Fruit fly (Drosophila melanogaster) whole organism, prepupa: Measurements from ENCODE around the gene dac.
A peak's percentile ranks its signal among the peaks of the same experiment; 100 is the strongest.

Source experiments
- CG10631 ChIP-seq: fragments of 200-800 bp; sonication (Bioruptor generic); optimal IDR thresholded peaks from 2 replicates; lab custom pipeline; 2016; ENCODE audit warnings: missing biosample characterization, missing genetic modification characterization
- CG10669 ChIP-seq: fragments of 200-800 bp; sonication (Bioruptor generic); optimal IDR thresholded peaks from 3 replicates; lab custom pipeline; 2018; ENCODE audit warnings: missing biosample characterization, mild to moderate bottlenecking, missing genetic modification characterization, moderate library complexity
- CG11294 ChIP-seq: fragments of 200-800 bp; sonication (Bioruptor generic); IDR thresholded peaks from 2 replicates; pipeline ENCODE4 v1.3.6; 2022; ENCODE audit warnings: missing biosample characterization, missing genetic modification characterization
- CG11762 ChIP-seq: fragments of 200-800 bp; sonication (Bioruptor generic); optimal IDR thresholded peaks from 3 replicates; lab custom pipeline; 2016; ENCODE audit warnings: missing biosample characterization, missing genetic modification characterization; ENCODE audit not compliant: insufficient read depth
- CG15336 ChIP-seq: fragments of 200-800 bp; sonication (Bioruptor generic); IDR thresholded peaks from 2 replicates; pipeline ENCODE4 v1.3.6; 2022; ENCODE audit warnings: missing biosample characterization, missing genetic modification characterization
- CG1621 ChIP-seq: fragments of 200-800 bp; sonication (Bioruptor generic); optimal IDR thresholded peaks from 3 replicates; lab custom pipeline; 2018; ENCODE audit warnings: missing biosample characterization, mild to moderate bottlenecking, missing genetic modification characterization
- CG16779 ChIP-seq: fragments of 200-800 bp; sonication (Bioruptor generic); optimal IDR thresholded peaks from 3 replicates; lab custom pipeline; 2017; ENCODE audit warnings: missing biosample characterization, mild to moderate bottlenecking, missing genetic modification characterization
- CG3032 ChIP-seq: fragments of 200-800 bp; optimal IDR thresholded peaks from 2 replicates; lab custom pipeline; 2019; ENCODE audit warnings: missing biosample characterization, mild to moderate bottlenecking, missing genetic modification characterization, moderate library complexity
- CG32006 ChIP-seq: fragments of 200-800 bp; sonication (Bioruptor generic); optimal IDR thresholded peaks from 3 replicates; lab custom pipeline; 2017; ENCODE audit warnings: missing biosample characterization, mild to moderate bottlenecking, missing genetic modification characterization
- CG34406 ChIP-seq: fragments of 200-800 bp; sonication (Bioruptor generic); optimal IDR thresholded peaks from 3 replicates; lab custom pipeline; 2016; ENCODE audit warnings: missing biosample characterization, missing genetic modification characterization
- CG3919 ChIP-seq: fragments of 200-800 bp; sonication (Bioruptor generic); optimal IDR thresholded peaks from 3 replicates; lab custom pipeline; 2016; ENCODE audit warnings: missing biosample characterization, missing genetic modification characterization
- CG4318 ChIP-seq: fragments of 200-800 bp; sonication (Bioruptor generic); optimal IDR thresholded peaks from 3 replicates; lab custom pipeline; 2017; ENCODE audit warnings: missing biosample characterization, mild to moderate bottlenecking, missing genetic modification characterization
- CG6163 ChIP-seq: fragments of 200-800 bp; sonication (Bioruptor generic); IDR thresholded peaks from 3 replicates; pipeline ENCODE4 v1.3.6; 2022; ENCODE audit warnings: missing biosample characterization, missing genetic modification characterization
- CG6276 ChIP-seq: fragments of 200-800 bp; sonication (Bioruptor generic); optimal IDR thresholded peaks from 2 replicates; lab custom pipeline; 2017; ENCODE audit warnings: missing biosample characterization, mild to moderate bottlenecking, missing genetic modification characterization
- CG6792 ChIP-seq: fragments of 200-800 bp; sonication (Bioruptor generic); optimal IDR thresholded peaks from 3 replicates; lab custom pipeline; 2016; ENCODE audit warnings: missing biosample characterization, missing genetic modification characterization
- CG6854 ChIP-seq: fragments of 200-800 bp; sonication (Bioruptor generic); optimal IDR thresholded peaks from 2 replicates; lab custom pipeline; 2017; ENCODE audit warnings: missing biosample characterization, mild to moderate bottlenecking, missing genetic modification characterization
- CG8119 ChIP-seq: fragments of 200-800 bp; sonication (Bioruptor generic); IDR thresholded peaks from 3 replicates; pipeline ENCODE4 v1.3.6; 2022; ENCODE audit warnings: missing biosample characterization, missing genetic modification characterization
- CG8319 ChIP-seq: fragments of 200-800 bp; sonication (Bioruptor generic); optimal IDR thresholded peaks from 3 replicates; lab custom pipeline; 2016; ENCODE audit warnings: missing biosample characterization, missing genetic modification characterization
- CG8632 ChIP-seq: fragments of 200-800 bp; sonication (Bioruptor generic); optimal IDR thresholded peaks from 3 replicates; lab custom pipeline; 2016; ENCODE audit warnings: missing biosample characterization, missing genetic modification characterization
- CG9139 ChIP-seq: fragments of 200-800 bp; sonication (Bioruptor generic); optimal IDR thresholded peaks from 3 replicates; lab custom pipeline; 2017; ENCODE audit warnings: missing biosample characterization, mild to moderate bottlenecking, missing genetic modification characterization
- Eip75B ChIP-seq: fragments of 200-800 bp; sonication (Bioruptor generic); optimal IDR thresholded peaks from 3 replicates; lab custom pipeline; 2016; ENCODE audit warnings: missing biosample characterization, missing genetic modification characterization
- Eip78C ChIP-seq: fragments of 200-800 bp; sonication (Bioruptor generic); peaks from one replicate; lab custom pipeline; 2016; ENCODE audit warnings: missing biosample characterization, missing genetic modification characterization
- Ets21C ChIP-seq: fragments of 200-800 bp; sonication (Bioruptor generic); optimal IDR thresholded peaks from 3 replicates; lab custom pipeline; 2016; ENCODE audit warnings: missing biosample characterization, missing genetic modification characterization
- Ets96B ChIP-seq: fragments of 200-800 bp; optimal IDR thresholded peaks from 2 replicates; lab custom pipeline; 2019; ENCODE audit warnings: missing biosample characterization, mild to moderate bottlenecking, missing genetic modification characterization, moderate library complexity
- Hr39 ChIP-seq: fragments of 200-800 bp; sonication (Bioruptor generic); optimal IDR thresholded peaks from 2 replicates; lab custom pipeline; 2016; ENCODE audit warnings: missing biosample characterization, missing genetic modification characterization
- Hr4 ChIP-seq: fragments of 200-800 bp; sonication (Bioruptor generic); optimal IDR thresholded peaks from 3 replicates; lab custom pipeline; 2016; ENCODE audit warnings: missing biosample characterization, missing genetic modification characterization
- Met ChIP-seq: fragments of 200-800 bp; sonication (Bioruptor generic); optimal IDR thresholded peaks from 3 replicates; lab custom pipeline; 2016; ENCODE audit warnings: missing biosample characterization, missing genetic modification characterization
- OdsH ChIP-seq: fragments of 200-800 bp; sonication (Bioruptor generic); optimal IDR thresholded peaks from 3 replicates; lab custom pipeline; 2016; ENCODE audit warnings: missing biosample characterization, missing genetic modification characterization
- Smox ChIP-seq: fragments of 200-800 bp; sonication (Bioruptor generic); optimal IDR thresholded peaks from 3 replicates; lab custom pipeline; 2016; ENCODE audit warnings: missing biosample characterization, missing genetic modification characterization
- Sox102F ChIP-seq: fragments of 200-800 bp; sonication (Bioruptor generic); optimal IDR thresholded peaks from 2 replicates; lab custom pipeline; 2016; ENCODE audit warnings: missing biosample characterization, mild to moderate bottlenecking, missing genetic modification characterization
- Sox14 ChIP-seq: fragments of 200-800 bp; sonication (Bioruptor generic); optimal IDR thresholded peaks from 3 replicates; lab custom pipeline; 2016; ENCODE audit warnings: missing biosample characterization, missing genetic modification characterization
- Sox15 ChIP-seq: fragments of 200-800 bp; sonication (Bioruptor generic); optimal IDR thresholded peaks from 3 replicates; lab custom pipeline; 2016; ENCODE audit warnings: missing biosample characterization, missing genetic modification characterization
- achi ChIP-seq: fragments of 200-800 bp; sonication (Bioruptor generic); optimal IDR thresholded peaks from 3 replicates; lab custom pipeline; 2016; ENCODE audit warnings: missing biosample characterization, missing genetic modification characterization
- acj6 ChIP-seq: fragments of 200-800 bp; sonication (Bioruptor generic); optimal IDR thresholded peaks from 3 replicates; lab custom pipeline; 2016; ENCODE audit warnings: missing biosample characterization, missing genetic modification characterization
- cyc ChIP-seq: fragments of 200-800 bp; sonication (Bioruptor generic); optimal IDR thresholded peaks from 3 replicates; lab custom pipeline; 2016; ENCODE audit warnings: missing biosample characterization, missing genetic modification characterization
- dac ChIP-seq: fragments of 200-800 bp; sonication (Bioruptor generic); optimal IDR thresholded peaks from 2 replicates; lab custom pipeline; 2017; ENCODE audit warnings: missing biosample characterization, mild to moderate bottlenecking, missing genetic modification characterization
- dsx ChIP-seq: fragments of 200-800 bp; optimal IDR thresholded peaks from 3 replicates; lab custom pipeline; 2019; ENCODE audit warnings: missing biosample characterization, mild to moderate bottlenecking, missing genetic modification characterization, moderate library complexity; ENCODE audit not compliant: poor library complexity, severe bottlenecking
- eg ChIP-seq: fragments of 200-800 bp; sonication (Bioruptor generic); IDR thresholded peaks from 3 replicates; pipeline ENCODE4 v1.3.6; 2022; ENCODE audit warnings: missing biosample characterization, missing genetic modification characterization
- fd59A ChIP-seq: fragments of 200-800 bp; sonication (Bioruptor generic); optimal IDR thresholded peaks from 2 replicates; lab custom pipeline; 2017; ENCODE audit warnings: missing biosample characterization, mild to moderate bottlenecking, missing genetic modification characterization, missing genetic modification reagents
- fd85E ChIP-seq: fragments of 200-800 bp; sonication (Bioruptor generic); optimal IDR thresholded peaks from 3 replicates; lab custom pipeline; 2016; ENCODE audit warnings: missing biosample characterization, missing genetic modification characterization
- fkh ChIP-seq: fragments of 200-800 bp; sonication (Bioruptor generic); optimal IDR thresholded peaks from 3 replicates; lab custom pipeline; 2017; ENCODE audit warnings: missing biosample characterization, mild to moderate bottlenecking, missing genetic modification characterization, moderate library complexity
- lz ChIP-seq: fragments of 200-800 bp; sonication (Bioruptor generic); optimal IDR thresholded peaks from 3 replicates; lab custom pipeline; 2016; ENCODE audit warnings: missing biosample characterization, missing genetic modification characterization
- net ChIP-seq: fragments of 200-800 bp; sonication (Bioruptor generic); optimal IDR thresholded peaks from 3 replicates; lab custom pipeline; 2016; ENCODE audit warnings: missing biosample characterization, missing genetic modification characterization
- pdm3 ChIP-seq: fragments of 200-800 bp; sonication (Bioruptor generic); optimal IDR thresholded peaks from 3 replicates; lab custom pipeline; 2016; ENCODE audit warnings: missing biosample characterization, missing genetic modification characterization
- salr ChIP-seq, 2 experiments: fragments of 200-800 bp; sonication (Bioruptor generic); optimal IDR thresholded peaks; 3 replicates each; lab custom pipeline; 2016 to 2018; ENCODE audit warnings: missing biosample characterization in 2 of 2, missing genetic modification characterization in 2 of 2, mild to moderate bottlenecking in 1 of 2
- spab ChIP-seq: fragments of 200-800 bp; sonication (Bioruptor generic); optimal IDR thresholded peaks from 2 replicates; lab custom pipeline; 2017; ENCODE audit warnings: missing biosample characterization, mild to moderate bottlenecking, missing genetic modification characterization, missing genetic modification reagents
- ss ChIP-seq, 2 experiments: fragments of 200-800 bp; sonication (Bioruptor generic); optimal IDR thresholded peaks; 2 replicates in 1 of 2; 3 replicates in 1 of 2; lab custom pipeline; 2017 to 2018; ENCODE audit warnings: mild to moderate bottlenecking in 2 of 2, missing biosample characterization in 2 of 2, missing genetic modification characterization in 2 of 2, moderate library complexity in 1 of 2
- svp ChIP-seq: fragments of 200-800 bp; sonication (Bioruptor generic); peaks from one replicate; lab custom pipeline; 2016; ENCODE audit warnings: missing biosample characterization, missing genetic modification characterization
- topi ChIP-seq: fragments of 200-800 bp; sonication (Bioruptor generic); optimal IDR thresholded peaks from 3 replicates; lab custom pipeline; 2016; ENCODE audit warnings: missing biosample characterization, missing genetic modification characterization
- vri ChIP-seq: fragments of 200-800 bp; sonication (Bioruptor generic); optimal IDR thresholded peaks from 3 replicates; lab custom pipeline; 2016; ENCODE audit warnings: missing biosample characterization, mild to moderate bottlenecking, missing genetic modification characterization

dac gene

dm6 chr2L:16529485-16530413, 44.0 kb upstream of the dac start:
- no peak for TF ChIP-seq CG8632 (GFP tag; lab: Kevin White, UChicago)
- TF ChIP-seq spab (GFP tag; lab: Kevin White, UChicago), result no peak
- TF ChIP-seq achi, result no peak
- TF ChIP-seq CG10631 (GFP tag; lab: Kevin White, UChicago), result no peak
- TF ChIP-seq CG3919, result peak; percentile 9
- no peak for TF ChIP-seq CG6276 (GFP tag; lab: Kevin White, UChicago)
- TF ChIP-seq net (GFP tag; lab: Kevin White, UChicago), result no peak
- no peak for TF ChIP-seq Sox102F (GFP tag; lab: Kevin White, UChicago)
- TF ChIP-seq Smox (GFP tag; lab: Kevin White, UChicago), result no peak
- TF ChIP-seq vri, result no peak
- TF ChIP-seq salr (GFP tag; optimal IDR thresholded peaks at IDR 0.05; lab: Kevin White, UChicago), result no peak
- TF ChIP-seq Sox15 (GFP tag; lab: Kevin White, UChicago), result no peak
- peak; percentile 8 for TF ChIP-seq fd59A (GFP tag; lab: Kevin White, UChicago)
- no peak for TF ChIP-seq lz
- TF ChIP-seq fd85E (GFP tag; lab: Kevin White, UChicago), result no peak
- no peak for TF ChIP-seq acj6 (GFP tag; lab: Kevin White, UChicago)
- TF ChIP-seq cyc (GFP tag; lab: Kevin White, UChicago), result no peak
- TF ChIP-seq CG6854 (GFP tag; lab: Kevin White, UChicago), result peak; percentile 27
- peak; percentile 97 for TF ChIP-seq svp (GFP tag; lab: Kevin White, UChicago)
- no peak for TF ChIP-seq Ets96B (tag; lab: Kevin White, UChicago)
- peak in 1 of 2 experiments; percentile 21 for TF ChIP-seq ss (GFP tag; optimal IDR thresholded peaks at IDR 0.05; lab: Kevin White, UChicago)
- no peak for TF ChIP-seq Eip75B (GFP tag; lab: Kevin White, UChicago)
- peak; percentile 17 for TF ChIP-seq Sox14 (GFP tag; lab: Kevin White, UChicago)
- TF ChIP-seq CG34406 (GFP tag; lab: Kevin White, UChicago), result no peak
- no peak for TF ChIP-seq CG4318 (GFP tag; lab: Kevin White, UChicago)
- TF ChIP-seq CG1621 (tag; lab: Kevin White, UChicago), result no peak
- peak; percentile 76 for TF ChIP-seq Eip78C (GFP tag; lab: Kevin White, UChicago)
- TF ChIP-seq topi (GFP tag; lab: Kevin White, UChicago), result no peak
- TF ChIP-seq CG11294 (GFP tag; lab: Robert Waterston, UW), result no peak
- TF ChIP-seq CG6163, result peak; percentile 64
- TF ChIP-seq dsx, result no peak
- TF ChIP-seq CG6792, result no peak
- TF ChIP-seq CG9139, result peak; percentile 32
- no peak for TF ChIP-seq OdsH
- TF ChIP-seq Ets21C (GFP tag; lab: Kevin White, UChicago), result no peak
- no peak for TF ChIP-seq CG10669
- no peak for TF ChIP-seq CG8319 (GFP tag; lab: Kevin White, UChicago)
- no peak for TF ChIP-seq pdm3 (GFP tag; lab: Kevin White, UChicago)
- TF ChIP-seq CG8119 (GFP tag; lab: Robert Waterston, UW), result 0 out of 3 replicates have a peak, but pooled peaks have one; percentile 24
- no peak for TF ChIP-seq CG16779 (tag; lab: Kevin White, UChicago)
- peak; percentile 33; the same call in 1 of the 3 replicates for TF ChIP-seq eg (GFP tag; lab: Robert Waterston, UW)
- TF ChIP-seq Met, result no peak
- no peak for TF ChIP-seq Hr39 (GFP tag; lab: Kevin White, UChicago)
- 0 out of 2 replicates have a peak, but pooled peaks have one; percentile 10 for TF ChIP-seq CG15336 (GFP tag; lab: Robert Waterston, UW)
- TF ChIP-seq CG32006 (GFP tag; lab: Kevin White, UChicago), result no peak
- TF ChIP-seq fkh (GFP tag; lab: Kevin White, UChicago), result peak; percentile 63
- TF ChIP-seq CG3032, result no peak
- TF ChIP-seq CG11762 (GFP tag; lab: Kevin White, UChicago), result no peak
- no peak for TF ChIP-seq dac
- TF ChIP-seq Hr4 (GFP tag; lab: Kevin White, UChicago), result no peak
